Fruit fly (Drosophila melanogaster) whole organism, prepupa: ENCODE measurements around the gene ND-15.

Experiments
- CG10631 ChIP-seq: fragments of 200-800 bp; sonication (Bioruptor generic); optimal IDR thresholded peaks from 2 replicates; lab custom pipeline; 2016; ENCODE audit warnings: missing biosample characterization, missing genetic modification characterization
- CG11294 ChIP-seq: fragments of 200-800 bp; sonication (Bioruptor generic); IDR thresholded peaks from 2 replicates; pipeline ENCODE4 v1.3.6; 2022; ENCODE audit warnings: missing biosample characterization, missing genetic modification characterization
- CG11762 ChIP-seq: fragments of 200-800 bp; sonication (Bioruptor generic); optimal IDR thresholded peaks from 3 replicates; lab custom pipeline; 2016; ENCODE audit warnings: missing biosample characterization, missing genetic modification characterization; ENCODE audit not compliant: insufficient read depth
- CG15336 ChIP-seq: fragments of 200-800 bp; sonication (Bioruptor generic); IDR thresholded peaks from 2 replicates; pipeline ENCODE4 v1.3.6; 2022; ENCODE audit warnings: missing biosample characterization, missing genetic modification characterization
- CG1621 ChIP-seq: fragments of 200-800 bp; sonication (Bioruptor generic); optimal IDR thresholded peaks from 3 replicates; lab custom pipeline; 2018; ENCODE audit warnings: missing biosample characterization, mild to moderate bottlenecking, missing genetic modification characterization
- CG16779 ChIP-seq: fragments of 200-800 bp; sonication (Bioruptor generic); optimal IDR thresholded peaks from 3 replicates; lab custom pipeline; 2017; ENCODE audit warnings: missing biosample characterization, mild to moderate bottlenecking, missing genetic modification characterization
- CG3032 ChIP-seq: fragments of 200-800 bp; optimal IDR thresholded peaks from 2 replicates; lab custom pipeline; 2019; ENCODE audit warnings: missing biosample characterization, mild to moderate bottlenecking, missing genetic modification characterization, moderate library complexity
- CG31627 ChIP-seq: fragments of 200-800 bp; sonication (Bioruptor generic); optimal IDR thresholded peaks from 3 replicates; lab custom pipeline; 2016; ENCODE audit warnings: missing biosample characterization, missing genetic modification characterization
- CG32006 ChIP-seq: fragments of 200-800 bp; sonication (Bioruptor generic); optimal IDR thresholded peaks from 3 replicates; lab custom pipeline; 2017; ENCODE audit warnings: missing biosample characterization, mild to moderate bottlenecking, missing genetic modification characterization
- CG4318 ChIP-seq: fragments of 200-800 bp; sonication (Bioruptor generic); optimal IDR thresholded peaks from 3 replicates; lab custom pipeline; 2017; ENCODE audit warnings: missing biosample characterization, mild to moderate bottlenecking, missing genetic modification characterization
- CG6163 ChIP-seq: fragments of 200-800 bp; sonication (Bioruptor generic); IDR thresholded peaks from 3 replicates; pipeline ENCODE4 v1.3.6; 2022; ENCODE audit warnings: missing biosample characterization, missing genetic modification characterization
- CG6276 ChIP-seq: fragments of 200-800 bp; sonication (Bioruptor generic); optimal IDR thresholded peaks from 2 replicates; lab custom pipeline; 2017; ENCODE audit warnings: missing biosample characterization, mild to moderate bottlenecking, missing genetic modification characterization
- CG6792 ChIP-seq: fragments of 200-800 bp; sonication (Bioruptor generic); optimal IDR thresholded peaks from 3 replicates; lab custom pipeline; 2016; ENCODE audit warnings: missing biosample characterization, missing genetic modification characterization
- CG6854 ChIP-seq: fragments of 200-800 bp; sonication (Bioruptor generic); optimal IDR thresholded peaks from 2 replicates; lab custom pipeline; 2017; ENCODE audit warnings: missing biosample characterization, mild to moderate bottlenecking, missing genetic modification characterization
- CG7368 ChIP-seq: fragments of 200-800 bp; sonication (Bioruptor generic); optimal IDR thresholded peaks from 3 replicates; lab custom pipeline; 2016; ENCODE audit warnings: missing biosample characterization, missing genetic modification characterization
- CG8119 ChIP-seq: fragments of 200-800 bp; sonication (Bioruptor generic); IDR thresholded peaks from 3 replicates; pipeline ENCODE4 v1.3.6; 2022; ENCODE audit warnings: missing biosample characterization, missing genetic modification characterization
- CG8319 ChIP-seq: fragments of 200-800 bp; sonication (Bioruptor generic); optimal IDR thresholded peaks from 3 replicates; lab custom pipeline; 2016; ENCODE audit warnings: missing biosample characterization, missing genetic modification characterization
- CG8632 ChIP-seq: fragments of 200-800 bp; sonication (Bioruptor generic); optimal IDR thresholded peaks from 3 replicates; lab custom pipeline; 2016; ENCODE audit warnings: missing biosample characterization, missing genetic modification characterization
- CG9139 ChIP-seq: fragments of 200-800 bp; sonication (Bioruptor generic); optimal IDR thresholded peaks from 3 replicates; lab custom pipeline; 2017; ENCODE audit warnings: missing biosample characterization, mild to moderate bottlenecking, missing genetic modification characterization
- Eip75B ChIP-seq: fragments of 200-800 bp; sonication (Bioruptor generic); optimal IDR thresholded peaks from 3 replicates; lab custom pipeline; 2016; ENCODE audit warnings: missing biosample characterization, missing genetic modification characterization
- Eip78C ChIP-seq: fragments of 200-800 bp; sonication (Bioruptor generic); peaks from one replicate; lab custom pipeline; 2016; ENCODE audit warnings: missing biosample characterization, missing genetic modification characterization
- Ets96B ChIP-seq: fragments of 200-800 bp; optimal IDR thresholded peaks from 2 replicates; lab custom pipeline; 2019; ENCODE audit warnings: missing biosample characterization, mild to moderate bottlenecking, missing genetic modification characterization, moderate library complexity
- Gug ChIP-seq: fragments of 200-800 bp; sonication (Bioruptor generic); IDR thresholded peaks from 2 replicates; pipeline ENCODE4 v1.3.6; 2022; ENCODE audit warnings: missing biosample characterization, missing genetic modification characterization
- Hr39 ChIP-seq: fragments of 200-800 bp; sonication (Bioruptor generic); optimal IDR thresholded peaks from 2 replicates; lab custom pipeline; 2016; ENCODE audit warnings: missing biosample characterization, missing genetic modification characterization
- Lpt ChIP-seq: fragments of 200-800 bp; sonication (Bioruptor generic); optimal IDR thresholded peaks from 3 replicates; lab custom pipeline; 2016; ENCODE audit warnings: missing biosample characterization, missing genetic modification characterization
- Met ChIP-seq: fragments of 200-800 bp; sonication (Bioruptor generic); optimal IDR thresholded peaks from 3 replicates; lab custom pipeline; 2016; ENCODE audit warnings: missing biosample characterization, missing genetic modification characterization
- OdsH ChIP-seq: fragments of 200-800 bp; sonication (Bioruptor generic); optimal IDR thresholded peaks from 3 replicates; lab custom pipeline; 2016; ENCODE audit warnings: missing biosample characterization, missing genetic modification characterization
- Smox ChIP-seq: fragments of 200-800 bp; sonication (Bioruptor generic); optimal IDR thresholded peaks from 3 replicates; lab custom pipeline; 2016; ENCODE audit warnings: missing biosample characterization, missing genetic modification characterization
- Sox102F ChIP-seq: fragments of 200-800 bp; sonication (Bioruptor generic); optimal IDR thresholded peaks from 2 replicates; lab custom pipeline; 2016; ENCODE audit warnings: missing biosample characterization, mild to moderate bottlenecking, missing genetic modification characterization
- Sox14 ChIP-seq: fragments of 200-800 bp; sonication (Bioruptor generic); optimal IDR thresholded peaks from 3 replicates; lab custom pipeline; 2016; ENCODE audit warnings: missing biosample characterization, missing genetic modification characterization
- cyc ChIP-seq: fragments of 200-800 bp; sonication (Bioruptor generic); optimal IDR thresholded peaks from 3 replicates; lab custom pipeline; 2016; ENCODE audit warnings: missing biosample characterization, missing genetic modification characterization
- dsx ChIP-seq: fragments of 200-800 bp; optimal IDR thresholded peaks from 3 replicates; lab custom pipeline; 2019; ENCODE audit warnings: missing biosample characterization, mild to moderate bottlenecking, missing genetic modification characterization, moderate library complexity; ENCODE audit not compliant: poor library complexity, severe bottlenecking
- esn ChIP-seq: fragments of 200-800 bp; sonication (Bioruptor generic); optimal IDR thresholded peaks from 2 replicates; lab custom pipeline; 2016; ENCODE audit warnings: missing biosample characterization, mild to moderate bottlenecking, missing genetic modification characterization, moderate library complexity
- fkh ChIP-seq: fragments of 200-800 bp; sonication (Bioruptor generic); optimal IDR thresholded peaks from 3 replicates; lab custom pipeline; 2017; ENCODE audit warnings: missing biosample characterization, mild to moderate bottlenecking, missing genetic modification characterization, moderate library complexity
- lz ChIP-seq: fragments of 200-800 bp; sonication (Bioruptor generic); optimal IDR thresholded peaks from 3 replicates; lab custom pipeline; 2016; ENCODE audit warnings: missing biosample characterization, missing genetic modification characterization
- net ChIP-seq: fragments of 200-800 bp; sonication (Bioruptor generic); optimal IDR thresholded peaks from 3 replicates; lab custom pipeline; 2016; ENCODE audit warnings: missing biosample characterization, missing genetic modification characterization
- salr ChIP-seq, 2 experiments: fragments of 200-800 bp; sonication (Bioruptor generic); optimal IDR thresholded peaks; 3 replicates each; lab custom pipeline; 2016 to 2018; ENCODE audit warnings: missing biosample characterization in 2 of 2, missing genetic modification characterization in 2 of 2, mild to moderate bottlenecking in 1 of 2
- spab ChIP-seq: fragments of 200-800 bp; sonication (Bioruptor generic); optimal IDR thresholded peaks from 2 replicates; lab custom pipeline; 2017; ENCODE audit warnings: missing biosample characterization, mild to moderate bottlenecking, missing genetic modification characterization, missing genetic modification reagents
- ss ChIP-seq, 2 experiments: fragments of 200-800 bp; sonication (Bioruptor generic); optimal IDR thresholded peaks; 2 replicates in 1 of 2; 3 replicates in 1 of 2; lab custom pipeline; 2017 to 2018; ENCODE audit warnings: mild to moderate bottlenecking in 2 of 2, missing biosample characterization in 2 of 2, missing genetic modification characterization in 2 of 2, moderate library complexity in 1 of 2
- svp ChIP-seq: fragments of 200-800 bp; sonication (Bioruptor generic); peaks from one replicate; lab custom pipeline; 2016; ENCODE audit warnings: missing biosample characterization, missing genetic modification characterization
- topi ChIP-seq: fragments of 200-800 bp; sonication (Bioruptor generic); optimal IDR thresholded peaks from 3 replicates; lab custom pipeline; 2016; ENCODE audit warnings: missing biosample characterization, missing genetic modification characterization
- vri ChIP-seq: fragments of 200-800 bp; sonication (Bioruptor generic); optimal IDR thresholded peaks from 3 replicates; lab custom pipeline; 2016; ENCODE audit warnings: missing biosample characterization, mild to moderate bottlenecking, missing genetic modification characterization

The ND-15 gene

DNA sequence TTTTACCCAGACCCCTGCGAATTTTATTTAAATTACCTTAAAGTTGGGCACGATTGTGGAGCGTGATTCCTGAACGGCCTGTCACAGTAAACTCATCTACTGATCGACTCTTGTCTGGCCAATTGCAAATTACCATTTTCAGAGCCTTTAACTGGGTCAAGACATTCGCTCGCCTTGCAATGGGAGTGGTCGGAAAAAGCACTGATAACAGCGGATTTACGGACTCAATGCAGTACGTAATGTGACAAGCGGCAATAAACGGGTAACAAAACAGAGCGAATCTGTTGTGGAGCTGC, 21.6 kb downstream of the ND-15 start:
- TF ChIP-seq CG10631 (GFP tag; lab: Kevin White, UChicago) (no peak), svp (GFP tag; lab: Kevin White, UChicago) (peak; percentile 93), fkh (no peak), Eip78C (GFP tag; lab: Kevin White, UChicago) (peak; percentile 34), vri (GFP tag; lab: Kevin White, UChicago) (peak; percentile 32)
- TF ChIP-seq, all 60 proteins: peak for 3

DNA sequence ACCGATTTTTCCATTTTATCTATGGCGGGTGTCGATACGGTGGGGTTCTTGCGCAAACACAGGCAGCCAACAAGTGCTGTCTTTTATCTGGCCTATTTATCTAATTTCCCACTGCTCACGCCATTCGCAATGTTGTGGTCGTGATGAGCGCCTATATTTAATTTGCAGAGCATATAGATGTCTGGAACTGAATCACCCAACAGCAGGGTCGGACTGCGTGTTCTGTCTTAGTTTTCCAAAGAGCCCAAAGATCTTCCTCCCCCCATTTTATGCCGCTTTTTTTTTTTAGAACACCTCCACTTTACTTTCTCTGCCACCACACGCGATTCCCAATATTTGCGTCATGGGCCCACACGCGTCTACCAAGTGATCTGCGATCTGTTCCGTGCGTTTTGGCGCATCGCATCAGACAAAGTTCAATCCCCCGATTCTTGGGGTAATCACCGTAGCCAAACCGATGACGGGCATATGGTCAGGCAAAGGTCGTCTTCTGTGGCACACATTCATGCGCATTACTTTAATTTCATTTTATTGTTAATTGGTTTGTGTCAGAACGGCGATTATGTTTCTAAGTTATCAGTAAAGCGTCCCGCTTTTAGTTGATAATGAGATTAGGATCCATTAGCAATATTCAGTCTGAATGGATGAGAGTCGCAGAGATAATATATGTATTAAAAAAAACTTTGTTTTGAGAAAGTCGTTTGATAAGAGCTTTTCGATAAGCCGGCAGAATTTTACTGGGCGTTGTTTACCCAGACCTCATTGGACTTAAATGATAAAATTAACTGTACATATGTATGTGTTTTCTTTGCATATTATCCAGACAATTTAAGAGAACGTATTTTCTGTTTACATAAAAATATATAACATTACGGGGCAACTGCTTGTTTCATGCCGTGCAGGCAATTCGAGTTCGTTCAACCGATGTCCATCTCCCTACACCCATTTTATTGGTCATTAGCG, 22.5 kb downstream of the ND-15 start:
- TF ChIP-seq svp (GFP tag; lab: Kevin White, UChicago) (peak; percentile 94), CG16779 (tag; lab: Kevin White, UChicago) (no peak), CG11762 (GFP tag; lab: Kevin White, UChicago) (no peak), CG6792 (GFP tag; lab: Kevin White, UChicago) (no peak), CG6854 (peak; percentile 38), CG1621 (no peak), net (GFP tag; lab: Kevin White, UChicago) (no peak), Hr39 (no peak), topi (GFP tag; lab: Kevin White, UChicago) (no peak), OdsH (GFP tag; lab: Kevin White, UChicago) (no peak), CG6163 (GFP tag; lab: Robert Waterston, UW) (no peak), fkh (peak; percentile 23), CG32006 (no peak), CG4318 (GFP tag; lab: Kevin White, UChicago) (no peak), Sox14 (GFP tag; lab: Kevin White, UChicago) (no peak), Gug (GFP tag; lab: Robert Waterston, UW) (no peak), CG15336 (GFP tag; lab: Robert Waterston, UW) (no peak), lz (GFP tag; lab: Kevin White, UChicago) (no peak), CG8119 (no peak), CG8319 (no peak), Met (peak; percentile 36), esn (peak; percentile 15), salr (GFP tag; optimal IDR thresholded peaks at IDR 0.05; lab: Kevin White, UChicago) (no peak), Smox (GFP tag; lab: Kevin White, UChicago) (no peak), vri (GFP tag; lab: Kevin White, UChicago) (peak; percentile 67), CG7368 (no peak), CG6276 (GFP tag; lab: Kevin White, UChicago) (no peak), ss (GFP tag; optimal IDR thresholded peaks at IDR 0.05; lab: Kevin White, UChicago) (no peak), Sox102F (GFP tag; lab: Kevin White, UChicago) (peak; percentile 2), spab (no peak), CG8632 (GFP tag; lab: Kevin White, UChicago) (no peak), CG9139 (GFP tag; lab: Kevin White, UChicago) (no peak)

DNA sequence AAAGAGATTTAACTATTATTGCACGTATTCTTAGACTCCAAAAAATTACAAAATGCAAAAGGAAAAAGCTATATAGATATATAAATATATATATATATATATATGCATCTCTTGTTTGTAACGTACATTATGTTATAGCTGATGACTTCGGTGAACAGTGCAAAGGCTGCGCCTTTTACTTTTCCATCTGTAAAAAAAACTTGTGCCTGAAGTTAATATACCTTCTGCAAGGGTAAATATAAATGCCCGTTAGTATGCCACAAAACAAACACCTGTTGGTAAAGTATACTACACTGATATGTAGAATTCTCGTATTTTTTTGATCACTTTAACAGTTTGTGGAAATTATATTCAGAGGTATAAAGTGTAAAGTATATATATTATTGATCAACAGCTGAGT, 23.5 kb downstream of the ND-15 start:
- TF ChIP-seq fkh (no peak), cyc (GFP tag; lab: Kevin White, UChicago) (no peak), Eip78C (GFP tag; lab: Kevin White, UChicago) (peak; percentile 38), topi (GFP tag; lab: Kevin White, UChicago) (no peak), CG11762 (GFP tag; lab: Kevin White, UChicago) (no peak), svp (GFP tag; lab: Kevin White, UChicago) (peak; percentile 16)

DNA sequence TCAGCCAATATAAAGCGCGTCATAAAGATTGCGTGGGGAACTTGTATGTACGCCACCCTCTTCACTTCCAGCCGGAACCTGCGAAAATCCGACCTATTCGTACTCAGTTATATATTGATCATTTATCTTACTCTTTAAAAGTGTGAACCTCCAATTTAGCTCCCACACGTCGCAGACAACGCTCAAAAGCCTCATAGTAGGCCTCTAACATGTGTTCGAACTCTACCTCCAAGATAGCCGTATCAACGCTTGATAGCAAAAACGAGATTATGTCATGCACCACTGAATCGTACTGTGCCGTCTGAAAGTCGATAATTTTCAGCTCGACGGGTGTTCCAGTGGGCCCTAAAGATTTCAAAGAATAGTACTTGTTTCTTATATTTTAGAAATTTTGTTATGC, 25.1 kb downstream of the ND-15 start:
- TF ChIP-seq Gug (GFP tag; lab: Robert Waterston, UW) = no peak
- TF ChIP-seq ss (GFP tag; optimal IDR thresholded peaks at IDR 0.05; lab: Kevin White, UChicago) = no peak
- TF ChIP-seq fkh = no peak
- no peak for TF ChIP-seq CG6163 (GFP tag; lab: Robert Waterston, UW)
- TF ChIP-seq CG11294 (GFP tag; lab: Robert Waterston, UW) = no peak
- TF ChIP-seq svp (GFP tag; lab: Kevin White, UChicago) = peak; percentile 61
- TF ChIP-seq CG3032 (tag; lab: Kevin White, UChicago) = no peak
- TF ChIP-seq vri (GFP tag; lab: Kevin White, UChicago) = peak; percentile 90
- TF ChIP-seq Eip78C (GFP tag; lab: Kevin White, UChicago) = peak; percentile 19
- peak; percentile 21 for TF ChIP-seq Met
- no peak for TF ChIP-seq Smox (GFP tag; lab: Kevin White, UChicago)
- no peak for TF ChIP-seq CG8319
- no peak for TF ChIP-seq CG16779 (tag; lab: Kevin White, UChicago)
- no peak for TF ChIP-seq CG31627 (GFP tag; lab: Kevin White, UChicago)
- no peak for TF ChIP-seq Sox102F (GFP tag; lab: Kevin White, UChicago)
- TF ChIP-seq CG1621 = no peak
- TF ChIP-seq Lpt = no peak
- peak; percentile 3 for TF ChIP-seq CG10631 (GFP tag; lab: Kevin White, UChicago)
- TF ChIP-seq Ets96B (tag; lab: Kevin White, UChicago) = no peak
- TF ChIP-seq CG9139 (GFP tag; lab: Kevin White, UChicago) = no peak
- no peak for TF ChIP-seq cyc (GFP tag; lab: Kevin White, UChicago)
- no peak for TF ChIP-seq dsx
- TF ChIP-seq Eip75B (GFP tag; lab: Kevin White, UChicago) = no peak
- no peak for TF ChIP-seq topi (GFP tag; lab: Kevin White, UChicago)
